Fruit fly (Drosophila melanogaster) whole organism, embryonic: ENCODE measurements around the gene stck.

Experiments used
- Ada2b ChIP-seq: fragments of 200-800 bp; sonication (Bioruptor generic); IDR thresholded peaks from 2 replicates; pipeline ENCODE4 v1.3.6; 2022; ENCODE audit warnings: missing biosample characterization, missing genetic modification characterization
- CG10147 ChIP-seq: fragments of 200-800 bp; sonication (Bioruptor generic); optimal IDR thresholded peaks from 2 replicates; lab custom pipeline; 2019; ENCODE audit warnings: missing biosample characterization, mild to moderate bottlenecking, missing genetic modification characterization, moderate library complexity
- CG10431 ChIP-seq: fragments of 200-800 bp; sonication (Bioruptor generic); optimal IDR thresholded peaks from 3 replicates; lab custom pipeline; 2018; ENCODE audit warnings: missing biosample characterization, mild to moderate bottlenecking, missing genetic modification characterization
- CG11093 ChIP-seq: fragments of 200-800 bp; sonication (Bioruptor generic); IDR thresholded peaks from 3 replicates; pipeline ENCODE4 v1.3.6; 2022; ENCODE audit warnings: missing biosample characterization, missing genetic modification characterization
- CG11398 ChIP-seq: fragments of 200-800 bp; sonication (Bioruptor generic); optimal IDR thresholded peaks from 2 replicates; lab custom pipeline; 2016; ENCODE audit warnings: missing biosample characterization, missing genetic modification characterization
- CG12219 ChIP-seq: fragments of 200-800 bp; sonication (Bioruptor generic); optimal IDR thresholded peaks from 3 replicates; lab custom pipeline; 2018; ENCODE audit warnings: missing biosample characterization, mild to moderate bottlenecking, missing genetic modification characterization
- CG12659 ChIP-seq: fragments of 200-800 bp; sonication (Bioruptor generic); optimal IDR thresholded peaks from 3 replicates; lab custom pipeline; 2017; ENCODE audit warnings: mild to moderate bottlenecking, missing biosample characterization, missing genetic modification reagents, missing genetic modification characterization
- CG1529 ChIP-seq: fragments of 200-800 bp; sonication (Bioruptor generic); optimal IDR thresholded peaks from 3 replicates; lab custom pipeline; 2018; ENCODE audit warnings: missing biosample characterization, missing genetic modification characterization
- CG17385 ChIP-seq: fragments of 200-800 bp; sonication (Bioruptor generic); optimal IDR thresholded peaks from 3 replicates; lab custom pipeline; 2018; ENCODE audit warnings: missing biosample characterization, mild to moderate bottlenecking, missing genetic modification characterization
- CG17912 ChIP-seq: fragments of 200-800 bp; sonication (Bioruptor generic); optimal IDR thresholded peaks from 2 replicates; lab custom pipeline; 2018; ENCODE audit warnings: missing biosample characterization, mild to moderate bottlenecking, missing genetic modification characterization
- CG1792 ChIP-seq: fragments of 200-800 bp; sonication (Bioruptor generic); optimal IDR thresholded peaks from 2 replicates; lab custom pipeline; 2016; ENCODE audit warnings: missing biosample characterization, missing genetic modification characterization
- CG18262 ChIP-seq: fragments of 200-800 bp; optimal IDR thresholded peaks from 3 replicates; lab custom pipeline; 2019; ENCODE audit warnings: missing biosample characterization, mild to moderate bottlenecking, missing genetic modification characterization, moderate library complexity
- CG2116 ChIP-seq: fragments of 200-800 bp; sonication (Bioruptor generic); optimal IDR thresholded peaks from 3 replicates; lab custom pipeline; 2018; ENCODE audit warnings: missing biosample characterization, mild to moderate bottlenecking, missing genetic modification characterization
- CG3163 ChIP-seq: fragments of 200-800 bp; sonication (Bioruptor generic); optimal IDR thresholded peaks from 3 replicates; lab custom pipeline; 2016; ENCODE audit warnings: missing biosample characterization, missing genetic modification characterization
- CG4854 ChIP-seq: fragments of 200-800 bp; sonication (Bioruptor generic); optimal IDR thresholded peaks from 2 replicates; lab custom pipeline; 2016; ENCODE audit warnings: missing biosample characterization, missing genetic modification characterization, inconsistent platforms
- CG6175 ChIP-seq: fragments of 200-800 bp; sonication (Bioruptor generic); IDR thresholded peaks from 3 replicates; pipeline ENCODE4 v1.3.6; 2022; ENCODE audit warnings: missing biosample characterization, missing genetic modification characterization
- CG8388 ChIP-seq: fragments of 200-800 bp; sonication (Bioruptor generic); optimal IDR thresholded peaks from 2 replicates; lab custom pipeline; 2019; ENCODE audit warnings: missing biosample characterization, mild to moderate bottlenecking, missing genetic modification characterization, moderate library complexity
- CG8944 ChIP-seq: fragments of 200-800 bp; sonication (Bioruptor generic); optimal IDR thresholded peaks from 3 replicates; lab custom pipeline; 2016; ENCODE audit warnings: missing biosample characterization, missing genetic modification characterization
- CTCF ChIP-seq: fragments of 200-800 bp; sonication (Bioruptor generic); optimal IDR thresholded peaks from 2 replicates; lab custom pipeline; 2017; ENCODE audit warnings: missing biosample characterization, mild to moderate bottlenecking, missing genetic modification characterization, moderate library complexity
- CrebB ChIP-seq: fragments of 200-800 bp; sonication (Bioruptor generic); optimal IDR thresholded peaks from 3 replicates; lab custom pipeline; 2018; ENCODE audit warnings: missing biosample characterization, mild to moderate bottlenecking, missing genetic modification characterization
- D19B ChIP-seq: fragments of 200-800 bp; sonication (Bioruptor generic); optimal IDR thresholded peaks from 2 replicates; lab custom pipeline; 2017; ENCODE audit warnings: missing biosample characterization, mild to moderate bottlenecking, missing genetic modification characterization
- Dfd ChIP-seq, 2 experiments: fragments of >200 bp; optimal IDR thresholded peaks; 2 replicates each; lab custom pipeline; 2017; ENCODE audit warnings: missing biosample characterization in 2 of 2, missing genetic modification characterization in 2 of 2
- Dip2 ChIP-seq: fragments of 200-800 bp; sonication (Bioruptor generic); IDR thresholded peaks from 2 replicates; pipeline ENCODE4 v1.3.6; 2022; ENCODE audit warnings: missing biosample characterization, missing genetic modification characterization
- E2f1 ChIP-seq: fragments of 200-800 bp; sonication (Bioruptor generic); IDR thresholded peaks from 2 replicates; pipeline ENCODE4 v1.3.6; 2022; ENCODE audit warnings: missing biosample characterization, missing genetic modification characterization
- ERR ChIP-seq: fragments of 200-800 bp; sonication (Bioruptor generic); optimal IDR thresholded peaks from 2 replicates; lab custom pipeline; 2016; ENCODE audit warnings: missing biosample characterization, missing genetic modification characterization
- Hand ChIP-seq: fragments of 200-800 bp; sonication (Bioruptor generic); optimal IDR thresholded peaks from 2 replicates; lab custom pipeline; 2017; ENCODE audit warnings: mild to moderate bottlenecking, missing biosample characterization, missing genetic modification reagents, missing genetic modification characterization
- Hr39 ChIP-seq: fragments of >200 bp; optimal IDR thresholded peaks from 2 replicates; lab custom pipeline; 2017
- MBD-R2 ChIP-seq: fragments of 200-800 bp; sonication (Bioruptor generic); IDR thresholded peaks from 2 replicates; pipeline ENCODE4 v1.3.6; 2022; ENCODE audit warnings: missing biosample characterization, missing genetic modification characterization
- Max ChIP-seq: fragments of 200-800 bp; sonication (Bioruptor generic); optimal IDR thresholded peaks from 2 replicates; lab custom pipeline; 2016; ENCODE audit warnings: missing biosample characterization, mild to moderate bottlenecking, missing genetic modification characterization
- Meics ChIP-seq: fragments of 200-800 bp; sonication (Bioruptor generic); optimal IDR thresholded peaks from 2 replicates; lab custom pipeline; 2017; ENCODE audit warnings: missing biosample characterization, mild to moderate bottlenecking, missing genetic modification characterization
- Nf-YA ChIP-seq: fragments of 200-800 bp; sonication (Bioruptor generic); IDR thresholded peaks from 2 replicates; pipeline ENCODE4 v1.3.6; 2022; ENCODE audit warnings: missing biosample characterization, missing genetic modification characterization
- Side ChIP-seq: fragments of 200-800 bp; sonication (Bioruptor generic); optimal IDR thresholded peaks from 2 replicates; lab custom pipeline; 2016; ENCODE audit warnings: missing biosample characterization, missing genetic modification characterization
- Sox100B ChIP-seq: fragments of 200-800 bp; sonication (Bioruptor generic); optimal IDR thresholded peaks from 3 replicates; lab custom pipeline; 2018; ENCODE audit warnings: missing biosample characterization, mild to moderate bottlenecking, missing genetic modification characterization
- Sry-δ ChIP-seq: fragments of 200-800 bp; sonication (Bioruptor generic); optimal IDR thresholded peaks from 2 replicates; lab custom pipeline; 2016; ENCODE audit warnings: missing biosample characterization, missing genetic modification characterization
- Xbp1 ChIP-seq: fragments of 200-800 bp; sonication (Bioruptor generic); optimal IDR thresholded peaks from 3 replicates; lab custom pipeline; 2016; ENCODE audit warnings: missing biosample characterization, mild to moderate bottlenecking, missing genetic modification characterization
- bsh ChIP-seq, 2 experiments: fragments of 200-800 bp; sonication (Bioruptor generic); optimal IDR thresholded peaks; 2 replicates each; lab custom pipeline; 2017 to 2018; ENCODE audit warnings: mild to moderate bottlenecking in 2 of 2, missing biosample characterization in 2 of 2, missing genetic modification characterization in 2 of 2, moderate library complexity in 1 of 2
- cato ChIP-seq: fragments of 200-800 bp; sonication (Bioruptor generic); optimal IDR thresholded peaks from 2 replicates; lab custom pipeline; 2016; ENCODE audit warnings: missing biosample characterization, missing genetic modification characterization, borderline replicate concordance
- dm ChIP-seq: fragments of 200-800 bp; sonication (Bioruptor generic); optimal IDR thresholded peaks from 3 replicates; lab custom pipeline; 2016; ENCODE audit warnings: missing biosample characterization, missing genetic modification characterization
- en ChIP-seq: fragments of 200-800 bp; sonication (Bioruptor generic); optimal IDR thresholded peaks from 2 replicates; lab custom pipeline; 2016; ENCODE audit warnings: missing biosample characterization, missing genetic modification characterization
- grn ChIP-seq: fragments of 200-800 bp; sonication (Bioruptor generic); optimal IDR thresholded peaks from 3 replicates; lab custom pipeline; 2017; ENCODE audit warnings: missing biosample characterization, missing genetic modification characterization
- gsb ChIP-seq: fragments of 200-800 bp; sonication (Bioruptor generic); IDR thresholded peaks from 2 replicates; pipeline ENCODE4 v1.3.6; 2022; ENCODE audit warnings: missing biosample characterization, missing genetic modification characterization
- her ChIP-seq: fragments of 200-800 bp; sonication (Bioruptor generic); optimal IDR thresholded peaks from 2 replicates; lab custom pipeline; 2016; ENCODE audit warnings: missing biosample characterization, missing genetic modification characterization
- inv ChIP-seq: fragments of 200-800 bp; sonication (Bioruptor generic); IDR thresholded peaks from 2 replicates; pipeline ENCODE4 v1.3.6; 2022; ENCODE audit warnings: missing biosample characterization, missing genetic modification characterization; ENCODE audit not compliant: partially characterized antibody
- lab ChIP-seq: fragments of 200-800 bp; sonication (Bioruptor generic); optimal IDR thresholded peaks from 3 replicates; lab custom pipeline; 2017; ENCODE audit warnings: missing biosample characterization, missing genetic modification characterization, mild to moderate bottlenecking, moderate library complexity, missing genetic modification reagents
- psq ChIP-seq: fragments of 200-800 bp; sonication (Bioruptor generic); optimal IDR thresholded peaks from 2 replicates; lab custom pipeline; 2017; ENCODE audit warnings: missing biosample characterization, missing genetic modification characterization
- sens-2 ChIP-seq: fragments of 200-800 bp; sonication (Bioruptor generic); IDR thresholded peaks from 2 replicates; pipeline ENCODE4 v1.3.6; 2022; ENCODE audit warnings: missing biosample characterization, missing genetic modification characterization
- sima ChIP-seq: fragments of 200-800 bp; sonication (Bioruptor generic); optimal IDR thresholded peaks from 2 replicates; lab custom pipeline; 2016; ENCODE audit warnings: missing biosample characterization, missing genetic modification characterization
- sug ChIP-seq: fragments of 200-800 bp; optimal IDR thresholded peaks from 2 replicates; lab custom pipeline; 2019; ENCODE audit warnings: missing biosample characterization, mild to moderate bottlenecking, missing genetic modification characterization, moderate library complexity
- tap ChIP-seq: fragments of 200-800 bp; optimal IDR thresholded peaks from 3 replicates; lab custom pipeline; 2019; ENCODE audit warnings: missing biosample characterization, mild to moderate bottlenecking, missing genetic modification characterization, moderate library complexity
- tgo ChIP-seq: fragments of 200-800 bp; sonication (Bioruptor generic); IDR thresholded peaks from 3 replicates; pipeline ENCODE4 v1.3.6; 2022; ENCODE audit warnings: missing biosample characterization, missing genetic modification characterization
- wdn ChIP-seq: fragments of 200-800 bp; sonication (Bioruptor generic); IDR thresholded peaks from 2 replicates; pipeline ENCODE4 v1.3.6; 2022; ENCODE audit warnings: missing biosample characterization, missing genetic modification characterization
- zfh1 ChIP-seq: fragments of 200-800 bp; sonication (Bioruptor generic); IDR thresholded peaks from 3 replicates; pipeline ENCODE4 v1.3.6; 2022; ENCODE audit warnings: missing biosample characterization, missing genetic modification characterization

stck gene

DNA sequence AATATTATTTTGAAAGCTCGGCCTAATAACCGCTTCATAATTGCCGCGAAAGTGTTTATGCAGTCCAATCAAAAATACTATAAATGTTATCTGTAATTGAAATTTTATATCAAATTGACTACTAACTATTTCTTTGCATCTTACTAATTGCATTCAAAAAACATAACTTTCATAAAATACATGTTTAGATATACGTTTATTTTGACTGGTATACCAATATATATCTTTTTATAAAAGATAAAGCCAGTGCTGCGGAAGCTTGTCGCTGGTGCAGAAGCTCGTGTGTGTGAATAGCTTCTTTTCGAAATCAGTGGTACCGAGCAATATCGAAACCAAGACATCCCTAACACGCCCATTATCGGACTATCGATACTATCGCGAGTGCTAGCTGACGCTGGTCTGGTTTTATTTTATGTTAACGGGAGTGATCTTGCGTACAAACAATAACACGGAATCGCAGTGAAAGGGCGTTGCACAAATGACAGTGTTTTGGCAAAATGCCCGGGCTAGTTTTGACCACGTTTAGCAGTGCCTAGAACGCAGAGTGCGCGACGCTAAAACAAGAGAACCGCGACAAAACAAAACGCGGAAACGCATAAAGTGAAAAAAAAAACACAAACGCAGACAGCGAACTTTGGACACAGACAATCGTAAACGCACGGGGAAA, 7.2 kb upstream of the stck start, which contains the start of gene Atg13 (continued):
- TF ChIP-seq CG17385 (GFP tag; lab: Kevin White, UChicago) = no peak
- no peak for TF ChIP-seq CG17912 (GFP tag; lab: Kevin White, UChicago)
- TF ChIP-seq Hand (GFP tag; lab: Kevin White, UChicago) = no peak
- TF ChIP-seq zfh1 (GFP tag; lab: Robert Waterston, UW) = no peak
- TF ChIP-seq CrebB (tag; lab: Kevin White, UChicago) = no peak
- no peak for TF ChIP-seq Sox100B (GFP tag; lab: Kevin White, UChicago)
- no peak for TF ChIP-seq sens-2 (GFP tag; lab: Robert Waterston, UW)
- TF ChIP-seq Xbp1 = peak; percentile 72
- no peak for TF ChIP-seq dm (GFP tag; lab: Kevin White, UChicago)
- TF ChIP-seq wdn = no peak
- TF ChIP-seq Side (GFP tag; lab: Kevin White, UChicago) = no peak
- no peak for TF ChIP-seq sima (GFP tag; lab: Kevin White, UChicago)
- peak; percentile 27; the same call in 1 of the 2 replicates for TF ChIP-seq MBD-R2 (GFP tag; lab: Robert Waterston, UW)
- TF ChIP-seq Dfd (GFP tag; optimal IDR thresholded peaks at IDR 0.05; lab: Kevin White, UChicago) = peak in 1 of 2 experiments; percentile 51
- no peak for TF ChIP-seq CG10431 (GFP tag; lab: Kevin White, UChicago)
- peak; percentile 83 for TF ChIP-seq Sry-δ (GFP tag; lab: Kevin White, UChicago)
- no peak for TF ChIP-seq Nf-YA (GFP tag; lab: Robert Waterston, UW)
- no peak for TF ChIP-seq en (GFP tag; lab: Kevin White, UChicago)
- no peak for TF ChIP-seq Dip2
- TF ChIP-seq CG11398 = no peak
- no peak for TF ChIP-seq Max (GFP tag; lab: Kevin White, UChicago)
- no peak for TF ChIP-seq CG1529 (GFP tag; lab: Kevin White, UChicago)
- TF ChIP-seq bsh (GFP tag; optimal IDR thresholded peaks at IDR 0.05; lab: Kevin White, UChicago) = peak in 1 of 2 experiments; percentile 88
- no peak for TF ChIP-seq CG1792 (GFP tag; lab: Kevin White, UChicago)
- no peak for TF ChIP-seq CG11093 (GFP tag; lab: Robert Waterston, UW)
- no peak for TF ChIP-seq CG3163
- TF ChIP-seq cato (GFP tag; lab: Kevin White, UChicago) = no peak
- peak; percentile 59 for TF ChIP-seq sug (tag; lab: Kevin White, UChicago)
- no peak for TF ChIP-seq lab
- TF ChIP-seq CG8944 (GFP tag; lab: Kevin White, UChicago) = no peak
- no peak for TF ChIP-seq psq (GFP tag; lab: Kevin White, UChicago)
- no peak for TF ChIP-seq CG12219
- TF ChIP-seq tap (tag; lab: Kevin White, UChicago) = no peak
- peak; percentile 58 for TF ChIP-seq CG12659 (GFP tag; lab: Kevin White, UChicago)
- TF ChIP-seq Hr39 (lab: Kevin White, UChicago) = no peak
- no peak for TF ChIP-seq CTCF (GFP tag; lab: Kevin White, UChicago)
- no peak for TF ChIP-seq gsb (GFP tag; lab: Robert Waterston, UW)
- no peak for TF ChIP-seq ERR
- TF ChIP-seq CG2116 (GFP tag; lab: Kevin White, UChicago) = peak; percentile 96
- no peak for TF ChIP-seq E2f1 (GFP tag; lab: Robert Waterston, UW)
- no peak for TF ChIP-seq her (GFP tag; lab: Kevin White, UChicago)
- TF ChIP-seq CG18262 (tag; lab: Kevin White, UChicago) = peak; percentile 30
- TF ChIP-seq tgo (GFP tag; lab: Robert Waterston, UW) = no peak; the same call in 2 of the 3 replicates
- TF ChIP-seq CG4854 = no peak
- no peak for TF ChIP-seq Meics (GFP tag; lab: Kevin White, UChicago)
- no peak for TF ChIP-seq Ada2b (GFP tag; lab: Robert Waterston, UW)
- TF ChIP-seq D19B (GFP tag; lab: Kevin White, UChicago) = no peak
- no peak for TF ChIP-seq CG6175 (GFP tag; lab: Robert Waterston, UW)
- TF ChIP-seq CG10147 = peak; percentile 3
- no peak for TF ChIP-seq grn (GFP tag; lab: Kevin White, UChicago)
- TF ChIP-seq CG8388 (GFP tag; lab: Kevin White, UChicago) = no peak
- peak; percentile 70 for TF ChIP-seq inv (GFP tag; lab: Robert Waterston, UW)
